Fruit fly (Drosophila melanogaster): ENCODE results near the gene Phae1.

DNA sequence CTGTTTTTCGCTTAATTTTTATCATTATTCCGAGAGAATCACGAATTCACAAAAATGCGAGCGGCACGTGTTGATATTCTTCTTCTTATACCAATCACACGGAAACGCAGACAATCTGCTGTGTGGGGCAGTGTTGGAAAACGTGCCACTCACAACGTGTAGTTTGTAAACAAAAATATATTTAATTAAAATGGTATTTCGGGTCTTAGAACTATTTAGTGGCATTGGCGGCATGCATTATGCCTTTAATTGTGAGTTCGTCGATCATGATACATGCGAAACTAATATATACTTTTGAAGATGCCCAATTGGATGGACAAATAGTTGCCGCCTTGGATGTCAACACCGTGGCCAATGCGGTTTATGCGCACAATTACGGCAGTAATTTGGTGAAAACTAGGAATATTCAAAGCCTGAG, 12.8 kb upstream of the Phae1 start, which contains the start of the genes CG6712 and Mt2:
- TF ChIP-seq psq (optimal IDR thresholded peaks at IDR 0.05) (no peak), Sin3A (optimal IDR thresholded peaks at IDR 0.05) (no peak), ttk (optimal IDR thresholded peaks at IDR 0.05) (no peak), h (optimal IDR thresholded peaks at IDR 0.05) (no peak), Myc (optimal IDR thresholded peaks at IDR 0.05) (no peak), insv (optimal IDR thresholded peaks at IDR 0.05) (no peak)

Measured in Kc167 (cell line).